Worm (Caenorhabditis elegans) whole organism, L4 larva: ENCODE results near the gene ops-1.

Experiments used
- F44E2.7 ChIP-seq: fragments of 200-800 bp; sonication (Bioruptor generic); IDR thresholded peaks from 2 replicates; pipeline ENCODE4 v2.1.2; 2022; ENCODE audit warnings: missing genetic modification characterization, missing compliant biosample characterization
- aha-1 ChIP-seq: fragments of 150-350 bp; peaks from one replicate; lab custom pipeline; 2014; ENCODE audit warnings: missing biosample characterization, missing genetic modification characterization
- attf-4 ChIP-seq: sonication (generic microtip); optimal IDR thresholded peaks from 3 replicates; lab custom pipeline; 2017; ENCODE audit warnings: missing biosample characterization, missing genetic modification characterization
- cey-2 ChIP-seq: sonication (generic microtip); optimal IDR thresholded peaks from 3 replicates; lab custom pipeline; 2017; ENCODE audit warnings: missing genetic modification characterization, mild to moderate bottlenecking, missing compliant biosample characterization, antibody characterized with exemption, borderline replicate concordance; ENCODE audit not compliant: insufficient read depth
- daf-12 ChIP-seq: fragments of 150-350 bp; optimal IDR thresholded peaks from 2 replicates; lab custom pipeline; 2014; ENCODE audit warnings: missing biosample characterization, missing genetic modification reagents, missing genetic modification characterization
- daf-8 ChIP-seq: fragments of 200-800 bp; sonication (Bioruptor generic); IDR thresholded peaks from 2 replicates; pipeline ENCODE4 v1.3.6; 2022; ENCODE audit warnings: missing genetic modification characterization, missing compliant biosample characterization
- dmd-6 ChIP-seq: fragments of 200-800 bp; sonication (Bioruptor generic); IDR thresholded peaks from 2 replicates; pipeline ENCODE4 v1.3.6; 2022; ENCODE audit warnings: missing genetic modification reagents, missing genetic modification characterization, missing compliant biosample characterization
- dmd-9 ChIP-seq: fragments of 200-800 bp; sonication (Bioruptor generic); IDR thresholded peaks from 2 replicates; pipeline ENCODE4 v1.3.6; 2022; ENCODE audit warnings: missing genetic modification reagents, missing genetic modification characterization, missing compliant biosample characterization
- dpl-1 ChIP-seq: fragments of 150-350 bp; optimal IDR thresholded peaks from 2 replicates; lab custom pipeline; 2014; ENCODE audit warnings: missing biosample characterization, missing genetic modification reagents, missing genetic modification characterization
- duxl-1 ChIP-seq: sonication (generic microtip); optimal IDR thresholded peaks from 2 replicates; lab custom pipeline; 2016; ENCODE audit warnings: mild to moderate bottlenecking, missing genetic modification characterization, moderate library complexity, missing compliant biosample characterization; ENCODE audit not compliant: poor library complexity
- dve-1 ChIP-seq: sonication (generic microtip); optimal IDR thresholded peaks from 2 replicates; lab custom pipeline; 2017; ENCODE audit warnings: antibody characterized with exemption, mild to moderate bottlenecking, missing genetic modification characterization, missing compliant biosample characterization; ENCODE audit not compliant: insufficient read depth
- egl-27 ChIP-seq: sonication (generic microtip); optimal IDR thresholded peaks from 3 replicates; lab custom pipeline; 2017; ENCODE audit warnings: missing biosample characterization, missing genetic modification reagents, missing genetic modification characterization
- hif-1 ChIP-seq, 2 experiments: sonication (generic microtip); optimal IDR thresholded peaks; 2 replicates each; lab custom pipeline; 2016 to 2017; ENCODE audit warnings: missing compliant biosample characterization in 2 of 2, missing genetic modification characterization in 2 of 2, missing genetic modification reagents in 2 of 2, missing genotype in 2 of 2, mild to moderate bottlenecking in 1 of 2
- hlh-11 ChIP-seq: fragments of 200-800 bp; sonication (Bioruptor generic); optimal IDR thresholded peaks from 2 replicates; lab custom pipeline; 2018; ENCODE audit warnings: mild to moderate bottlenecking, missing genetic modification characterization, missing compliant biosample characterization
- lin-15B ChIP-seq: fragments of 150-350 bp; sonication (generic microtip); optimal IDR thresholded peaks from 3 replicates; lab custom pipeline; 2014; ENCODE audit warnings: missing biosample characterization, missing genetic modification characterization
- lin-39 ChIP-seq: fragments of 150-350 bp; optimal IDR thresholded peaks from 2 replicates; lab custom pipeline; 2014; ENCODE audit warnings: missing biosample characterization, missing genetic modification reagents, missing genetic modification characterization
- madf-5 ChIP-seq, 2 experiments: fragments of 200-800 bp; sonication (Bioruptor generic); IDR thresholded peaks; 2 replicates each; pipeline ENCODE4 v1.3.6; 2022; ENCODE audit warnings: missing compliant biosample characterization in 2 of 2, missing genetic modification characterization in 2 of 2
- madf-9 ChIP-seq: fragments of 200-800 bp; sonication (Bioruptor generic); conservative IDR thresholded peaks from 2 replicates; pipeline ENCODE4 v1.3.6; 2022; ENCODE audit warnings: missing genetic modification reagents, missing genetic modification characterization, missing compliant biosample characterization
- mep-1 ChIP-seq: fragments of 150-350 bp; sonication (generic microtip); optimal IDR thresholded peaks from 3 replicates; lab custom pipeline; 2014; ENCODE audit warnings: missing biosample characterization, missing genetic modification characterization
- mes-2 ChIP-seq: sonication (generic microtip); optimal IDR thresholded peaks from 2 replicates; lab custom pipeline; 2016; ENCODE audit warnings: missing genotype, mild to moderate bottlenecking, missing genetic modification characterization, missing compliant biosample characterization; ENCODE audit not compliant: poor library complexity, severe bottlenecking
- nhr-102 ChIP-seq: sonication (generic microtip); optimal IDR thresholded peaks from 2 replicates; lab custom pipeline; 2016; ENCODE audit warnings: mild to moderate bottlenecking, missing genetic modification characterization, moderate library complexity, missing compliant biosample characterization
- nhr-11 ChIP-seq: fragments of 150-350 bp; optimal IDR thresholded peaks from 2 replicates; lab custom pipeline; 2014; ENCODE audit warnings: missing biosample characterization, missing genetic modification characterization
- nhr-28 ChIP-seq: fragments of 150-350 bp; optimal IDR thresholded peaks from 2 replicates; lab custom pipeline; 2014; ENCODE audit warnings: missing biosample characterization, missing genetic modification characterization
- nhr-41 ChIP-seq: fragments of 200-800 bp; sonication (Bioruptor generic); IDR thresholded peaks from 2 replicates; pipeline ENCODE4 v1.3.6; 2022; ENCODE audit warnings: missing genetic modification reagents, missing genetic modification characterization, missing compliant biosample characterization
- php-3 ChIP-seq: fragments of 200-800 bp; sonication (Bioruptor generic); IDR thresholded peaks from 2 replicates; pipeline ENCODE4 v1.3.6; 2022; ENCODE audit warnings: missing genetic modification reagents, missing genetic modification characterization, missing compliant biosample characterization
- pqm-1 ChIP-seq: sonication (generic microtip); optimal IDR thresholded peaks from 2 replicates; lab custom pipeline; 2017; ENCODE audit warnings: missing biosample characterization, missing genetic modification characterization
- sdz-12 ChIP-seq: fragments of 200-800 bp; sonication (Bioruptor generic); optimal IDR thresholded peaks from 2 replicates; lab custom pipeline; 2018; ENCODE audit warnings: mild to moderate bottlenecking, missing genetic modification characterization, missing compliant biosample characterization
- snpc-1.2 ChIP-seq: fragments of 200-800 bp; sonication (Bioruptor generic); IDR thresholded peaks from 2 replicates; pipeline ENCODE4 v1.3.6; 2022; ENCODE audit warnings: missing genetic modification reagents, missing genetic modification characterization, missing compliant biosample characterization
- spr-1 ChIP-seq: sonication (generic microtip); optimal IDR thresholded peaks from 2 replicates; lab custom pipeline; 2016; ENCODE audit warnings: mild to moderate bottlenecking, missing genetic modification characterization, missing compliant biosample characterization
- unc-62 ChIP-seq, 3 experiments: fragments of 150-350 bp in 1 of 3; sonication (generic microtip); optimal IDR thresholded peaks in 2 of 3; peaks in 1 of 3; 1 replicate in 1 of 3; 2 replicates in 2 of 3; lab custom pipeline; 2014 to 2017; ENCODE audit warnings: missing biosample characterization in 3 of 3, missing genetic modification characterization in 3 of 3, missing genetic modification reagents in 3 of 3, missing genotype in 1 of 3

The ops-1 gene

ce11 chrIV:6299523-6299922 lies 15.3 kb upstream of the ops-1 start:
- TF ChIP-seq unc-62 (GFP tag; optimal IDR thresholded peaks at IDR 0.05 in 1 of 2; lab: Kevin White, UChicago) = peak in 1 of 2 experiments; percentile 96
- TF ChIP-seq unc-62 (tag; optimal IDR thresholded peaks at IDR 0.05; lab: Kevin White, UChicago) = no peak
- TF ChIP-seq madf-9 = no peak

- TF ChIP-seq hlh-11 (tag; lab: Kevin White, UChicago) (no peak), nhr-102 (tag; lab: Kevin White, UChicago) (no peak)
These were observed 14.1 kb upstream of the ops-1 start, which contains the start of gene srv-27 for ce11 chrIV:6298253-6298652. srv-27 (minus strand) TSS chrIV:6298353.

ce11 chrIV:6294081-6294480 lies 9.9 kb upstream of the ops-1 start, which contains the start of gene hil-2:
hil-2 (plus strand) TSS chrIV:6294240.
- TF ChIP-seq dve-1 (peak; percentile 4), unc-62 (GFP tag; optimal IDR thresholded peaks at IDR 0.05 in 1 of 2; lab: Kevin White, UChicago) (peak in 1 of 2 experiments; percentile 66), unc-62 (tag; optimal IDR thresholded peaks at IDR 0.05; lab: Kevin White, UChicago) (no peak), snpc-1.2 (GFP tag; lab: Robert Waterston, UW) (0 out of 2 replicates have a peak, but pooled peaks have one; percentile 27), sdz-12 (GFP tag; lab: Kevin White, UChicago) (no peak)
- TF ChIP-seq, all 104 proteins: peak for 3

- TF ChIP-seq cey-2 (tag; lab: Kevin White, UChicago) = no peak
These were observed 6.6 kb upstream of the ops-1 start, which contains the start of gene srv-24 for ce11 chrIV:6290741-6291140. srv-24 (minus strand) TSS chrIV:6290841.

ce11 chrIV:6282143-6282542 lies 2.0 kb downstream of the ops-1 start, which contains the start of gene srv-32:
srv-32 (minus strand) TSS chrIV:6282243.
- no peak for TF ChIP-seq mep-1 (tag; lab: Kevin White, UChicago)

- TF ChIP-seq madf-5 (GFP tag; IDR thresholded peaks at IDR 0.05; lab: Robert Waterston, UW) (no peak), hif-1 (tag; optimal IDR thresholded peaks at IDR 0.05; lab: Kevin White, UChicago) (no peak), egl-27 (tag; lab: Kevin White, UChicago) (no peak), duxl-1 (tag; lab: Kevin White, UChicago) (no peak), aha-1 (tag; lab: Kevin White, UChicago) (no peak), lin-39 (tag; lab: Kevin White, UChicago) (no peak), nhr-11 (tag; lab: Kevin White, UChicago) (no peak), daf-8 (GFP tag; lab: Robert Waterston, UW) (no peak), lin-15B (no peak), spr-1 (tag; lab: Kevin White, UChicago) (no peak), daf-12 (tag; lab: Kevin White, UChicago) (no peak), mes-2 (no peak), dmd-9 (GFP tag; lab: Robert Waterston, UW) (no peak), F44E2.7 (GFP tag; lab: Robert Waterston, UW) (no peak)
These were observed 4.8 kb downstream of the ops-1 start, which contains the start of gene sams-5 for ce11 chrIV:6279392-6279791. sams-5 (minus strand) TSS chrIV:6279522.

ce11 chrIV:6275671-6276209 lies 8.4 kb downstream of the ops-1 start, which contains the start of the genes aat-4 and T13A10.1:
aat-4 (minus strand) TSS chrIV:6275721.
T13A10.1 (plus strand) TSS chrIV:6276081.
- peak; percentile 60 for TF ChIP-seq nhr-28 (tag; lab: Kevin White, UChicago)
- peak; percentile 92 for TF ChIP-seq pqm-1 (tag; lab: Kevin White, UChicago)
- peak; percentile 65; the same call in 1 of the 2 replicates for TF ChIP-seq nhr-41 (GFP tag; lab: Robert Waterston, UW)
- peak in 1 of 2 experiments; percentile 74 for TF ChIP-seq unc-62 (GFP tag; optimal IDR thresholded peaks at IDR 0.05 in 1 of 2; lab: Kevin White, UChicago)
- no peak for TF ChIP-seq unc-62 (tag; optimal IDR thresholded peaks at IDR 0.05; lab: Kevin White, UChicago)
- peak; percentile 84 for TF ChIP-seq php-3 (GFP tag; lab: Robert Waterston, UW)
- TF ChIP-seq attf-4 (tag; lab: Kevin White, UChicago) = no peak
- no peak for TF ChIP-seq dpl-1
- peak; percentile 88 for TF ChIP-seq dmd-6 (GFP tag; lab: Robert Waterston, UW)
